Worm (Caenorhabditis elegans): Measurements from ENCODE around the gene mpk-1.

The mpk-1 gene

ce11 chrIII:4223668-4224127, 4.2 kb downstream of the mpk-1 start (continued):
- TF ChIP-seq rbr-2 (tag; optimal IDR thresholded peaks at IDR 0.05) = peak; percentile 89
- TF ChIP-seq nhr-6 (tag; optimal IDR thresholded peaks at IDR 0.05) = peak; percentile 73
- TF ChIP-seq lsy-2 (tag; optimal IDR thresholded peaks at IDR 0.05) = peak; percentile 84 to 90
- no peak for TF ChIP-seq F26F4.8 (GFP tag; conservative IDR thresholded peaks at IDR 0.05)
- TF ChIP-seq ceh-44 (GFP tag; IDR thresholded peaks at IDR 0.05) = no peak

ce11 chrIII:4221527-4221926, 6.4 kb downstream of the mpk-1 start:
- peak; percentile 64 for TF ChIP-seq hmg-1.1 (GFP tag; IDR thresholded peaks at IDR 0.05)
- TF ChIP-seq daf-8 (GFP tag; IDR thresholded peaks at IDR 0.05) = no peak
- peak; percentile 91 for TF ChIP-seq aha-1 (tag)
- no peak for TF ChIP-seq lir-3 (tag; optimal IDR thresholded peaks at IDR 0.05)
- no peak for TF ChIP-seq mep-1 (tag; optimal IDR thresholded peaks at IDR 0.05)
- no peak for TF ChIP-seq F10B5.3 (tag; optimal IDR thresholded peaks at IDR 0.05)

- no peak for TF ChIP-seq T26A8.4 (GFP tag; IDR thresholded peaks at IDR 0.05)
- TF ChIP-seq nhr-11 (tag; optimal IDR thresholded peaks at IDR 0.05) = peak; percentile 50
These were observed 7.0 kb downstream of the mpk-1 start for ce11 chrIII:4220864-4221263.

- TF ChIP-seq lir-3 (tag; optimal IDR thresholded peaks at IDR 0.05) = no peak
- no peak for TF ChIP-seq nhr-111 (GFP tag; optimal IDR thresholded peaks at IDR 0.05)
- TF ChIP-seq rbr-2 (tag; optimal IDR thresholded peaks at IDR 0.05) = no peak
- TF ChIP-seq T20F7.1 (GFP tag; optimal IDR thresholded peaks at IDR 0.05) = no peak
- TF ChIP-seq snpc-4 (tag; optimal IDR thresholded peaks at IDR 0.05) = no peak
- TF ChIP-seq ceh-44 (GFP tag; IDR thresholded peaks at IDR 0.05) = no peak
- TF ChIP-seq nhr-11 (tag; optimal IDR thresholded peaks at IDR 0.05) = no peak
- TF ChIP-seq nhr-41 (GFP tag; IDR thresholded peaks at IDR 0.05) = no peak
- TF ChIP-seq T26A8.4 (GFP tag; IDR thresholded peaks at IDR 0.05) = no peak
- TF ChIP-seq gei-8 (GFP tag; optimal IDR thresholded peaks at IDR 0.05) = no peak
- no peak for TF ChIP-seq madf-5 (GFP tag; IDR thresholded peaks at IDR 0.05)
- TF ChIP-seq zfp-3 (GFP tag; conservative IDR thresholded peaks at IDR 0.05) = no peak
- TF ChIP-seq nhr-76 (tag; optimal IDR thresholded peaks at IDR 0.05) = no peak
These were observed 17.2 kb downstream of the mpk-1 start for ce11 chrIII:4210661-4211060.

- no peak for TF ChIP-seq unc-39 (tag; optimal IDR thresholded peaks at IDR 0.05)
- TF ChIP-seq snpc-4 (tag; optimal IDR thresholded peaks at IDR 0.05) = no peak
- no peak for TF ChIP-seq fos-1 (tag; optimal IDR thresholded peaks at IDR 0.05)
- TF ChIP-seq ceh-62 (tag; optimal IDR thresholded peaks at IDR 0.05) = no peak
- no peak for TF ChIP-seq sdz-12 (GFP tag; optimal IDR thresholded peaks at IDR 0.05)
- no peak for TF ChIP-seq nhr-10 (tag; optimal IDR thresholded peaks at IDR 0.05)
- no peak for TF ChIP-seq pqm-1 (tag; optimal IDR thresholded peaks at IDR 0.05)
- TF ChIP-seq hlh-30 (tag; optimal IDR thresholded peaks at IDR 0.05; ENCODE audit: insufficient read depth) = no peak
- no peak for TF ChIP-seq Y48G9A.11 (GFP tag; IDR thresholded peaks at IDR 0.05)
These were observed 18.7 kb downstream of the mpk-1 start, which contains the start of gene phlp-2 for ce11 chrIII:4209188-4209587. phlp-2 (plus strand) TSS chrIII:4209488.

- TF ChIP-seq Y48G9A.11 (GFP tag; IDR thresholded peaks at IDR 0.05) = 0 out of 2 replicates have a peak, but pooled peaks have one; percentile 18
- TF ChIP-seq zip-2 (tag; optimal IDR thresholded peaks at IDR 0.05) = no peak
- TF ChIP-seq madf-5 (GFP tag; IDR thresholded peaks at IDR 0.05) = no peak
- TF ChIP-seq daf-19 (GFP tag; conservative IDR thresholded peaks at IDR 0.05) = no peak
- TF ChIP-seq duxl-1 (tag; optimal IDR thresholded peaks at IDR 0.05; ENCODE audit: poor library complexity) = no peak
- TF ChIP-seq ama-1 (optimal IDR thresholded peaks at IDR 0.05) = no peak
These were observed 19.7 kb downstream of the mpk-1 start for ce11 chrIII:4208210-4208609.
